Worm (Caenorhabditis elegans) whole organism, L3 larva: ENCODE measurements around the gene C31C9.9.

ENCODE experiments used
- R02D3.7 ChIP-seq: fragments of 150-350 bp; optimal IDR thresholded peaks from 2 replicates; lab custom pipeline; 2014; ENCODE audit warnings: missing biosample characterization, missing genetic modification characterization
- ceh-16 ChIP-seq: sonication (generic microtip); optimal IDR thresholded peaks from 2 replicates; lab custom pipeline; 2017; ENCODE audit warnings: missing biosample characterization, missing genetic modification characterization
- elt-1 ChIP-seq: fragments of 150-350 bp; optimal IDR thresholded peaks from 2 replicates; lab custom pipeline; 2014; ENCODE audit warnings: missing biosample characterization, missing genetic modification characterization
- elt-3 ChIP-seq, 3 experiments: fragments of 150-350 bp in 1 of 3; sonication (generic microtip) in 2 of 3; optimal IDR thresholded peaks; 2 replicates in 2 of 3; 4 replicates in 1 of 3; lab custom pipeline; 2014 to 2017; ENCODE audit warnings: missing biosample characterization in 3 of 3, missing genetic modification characterization in 3 of 3
- fkh-10 ChIP-seq: sonication (generic microtip); optimal IDR thresholded peaks from 2 replicates; lab custom pipeline; 2017; ENCODE audit warnings: missing biosample characterization, missing genetic modification reagents, missing genetic modification characterization
- nhr-12 ChIP-seq: fragments of 150-350 bp; optimal IDR thresholded peaks from 2 replicates; lab custom pipeline; 2014; ENCODE audit warnings: missing biosample characterization, missing genetic modification characterization
- nhr-237 ChIP-seq: fragments of 150-350 bp; optimal IDR thresholded peaks from 2 replicates; lab custom pipeline; 2014; ENCODE audit warnings: missing biosample characterization, missing genetic modification characterization
- nhr-28 ChIP-seq: fragments of 150-350 bp; optimal IDR thresholded peaks from 2 replicates; lab custom pipeline; 2014; ENCODE audit warnings: missing biosample characterization, missing genetic modification characterization
- pha-4 ChIP-seq: fragments of 150-350 bp; optimal IDR thresholded peaks from 2 replicates; lab custom pipeline; 2014; ENCODE audit warnings: missing biosample characterization, missing genetic modification reagents, missing genetic modification characterization

DNA sequence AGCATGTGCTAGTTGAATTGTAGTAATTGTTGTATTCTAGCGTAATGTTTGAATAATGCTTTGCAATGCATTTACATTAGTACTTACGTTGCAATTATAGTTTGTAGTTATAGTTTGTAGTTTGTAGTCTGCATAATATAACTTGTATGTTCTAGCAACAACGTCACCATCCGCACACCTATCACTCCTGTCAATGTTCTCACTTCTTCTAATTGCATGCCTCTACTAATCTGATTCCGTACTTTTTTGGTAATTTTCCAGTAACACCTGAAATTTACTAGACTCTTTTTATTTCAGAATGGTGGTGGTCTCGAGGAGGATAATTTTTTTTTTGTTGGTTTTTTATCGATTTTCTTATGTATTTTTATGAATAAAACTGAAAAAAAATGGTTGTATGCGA is 18.2 kb upstream of the C31C9.9 start:
- no peak for TF ChIP-seq nhr-12 (tag; lab: Kevin White, UChicago)
- no peak for TF ChIP-seq fkh-10 (GFP tag; lab: Kevin White, UChicago)
- TF ChIP-seq nhr-237 (tag; lab: Kevin White, UChicago) = no peak
- TF ChIP-seq pha-4 = no peak
- TF ChIP-seq elt-1 = no peak
- no peak for TF ChIP-seq ceh-16 (tag; lab: Kevin White, UChicago)
- no peak for TF ChIP-seq R02D3.7 (tag; lab: Kevin White, UChicago)
- TF ChIP-seq elt-3 (tag; optimal IDR thresholded peaks at IDR 0.05; lab: Kevin White, UChicago) = no peak
- TF ChIP-seq nhr-28 (tag; lab: Kevin White, UChicago) = no peak
